Fruit fly (Drosophila melanogaster) whole organism, embryonic: Measurements from ENCODE around the gene CG11263.
A peak's percentile ranks its signal among the peaks of the same experiment; 100 is the strongest.

ENCODE experiments used
- Bgb ChIP-seq: fragments of 200-800 bp; sonication (Bioruptor generic); IDR thresholded peaks from 2 replicates; pipeline ENCODE4 v1.3.6; 2022; ENCODE audit warnings: missing biosample characterization, missing genetic modification characterization; ENCODE audit not compliant: partially characterized antibody
- CG10462 ChIP-seq: fragments of 200-800 bp; sonication (Bioruptor generic); optimal IDR thresholded peaks from 2 replicates; lab custom pipeline; 2016; ENCODE audit warnings: missing biosample characterization, missing genetic modification characterization
- CG11504 ChIP-seq: fragments of 200-800 bp; sonication (Bioruptor generic); optimal IDR thresholded peaks from 3 replicates; lab custom pipeline; 2019; ENCODE audit warnings: missing biosample characterization, mild to moderate bottlenecking, missing genetic modification characterization, moderate library complexity
- CG12155 ChIP-seq: fragments of 200-800 bp; sonication (Bioruptor generic); optimal IDR thresholded peaks from 3 replicates; lab custom pipeline; 2016; ENCODE audit warnings: missing biosample characterization, missing genetic modification characterization
- CG12659 ChIP-seq: fragments of 200-800 bp; sonication (Bioruptor generic); optimal IDR thresholded peaks from 3 replicates; lab custom pipeline; 2017; ENCODE audit warnings: mild to moderate bottlenecking, missing biosample characterization, missing genetic modification reagents, missing genetic modification characterization
- CG13296 ChIP-seq: fragments of 200-800 bp; sonication (Bioruptor generic); optimal IDR thresholded peaks from 3 replicates; lab custom pipeline; 2018; ENCODE audit warnings: missing biosample characterization, mild to moderate bottlenecking, missing genetic modification characterization
- CG13624 ChIP-seq: fragments of 200-800 bp; sonication (Bioruptor generic); optimal IDR thresholded peaks from 2 replicates; lab custom pipeline; 2016; ENCODE audit warnings: missing biosample characterization, missing genetic modification characterization
- CG14014 ChIP-seq: fragments of 200-800 bp; sonication (Bioruptor generic); IDR thresholded peaks from 2 replicates; pipeline ENCODE4 v1.3.6; 2022; ENCODE audit warnings: missing biosample characterization, missing genetic modification characterization
- CG17568 ChIP-seq: fragments of 200-800 bp; sonication (Bioruptor generic); optimal IDR thresholded peaks from 2 replicates; lab custom pipeline; 2018; ENCODE audit warnings: missing biosample characterization, mild to moderate bottlenecking, missing genetic modification characterization, moderate library complexity
- CG2129 ChIP-seq: fragments of 200-800 bp; sonication (Bioruptor generic); IDR thresholded peaks from 2 replicates; pipeline ENCODE4 v1.3.6; 2022; ENCODE audit warnings: missing biosample characterization, missing genetic modification characterization; ENCODE audit not compliant: partially characterized antibody
- CG3838 ChIP-seq: fragments of 200-800 bp; sonication (Bioruptor generic); optimal IDR thresholded peaks from 3 replicates; lab custom pipeline; 2016; ENCODE audit warnings: missing biosample characterization, missing genetic modification characterization
- CG4424 ChIP-seq: fragments of 200-800 bp; sonication (Bioruptor generic); optimal IDR thresholded peaks from 3 replicates; lab custom pipeline; 2016; ENCODE audit warnings: missing biosample characterization, missing genetic modification characterization
- CG4707 ChIP-seq: fragments of 200-800 bp; sonication (Bioruptor generic); optimal IDR thresholded peaks from 2 replicates; lab custom pipeline; 2018; ENCODE audit warnings: missing biosample characterization, mild to moderate bottlenecking, missing genetic modification characterization, moderate library complexity
- CG6689 ChIP-seq: fragments of 200-800 bp; sonication (Bioruptor generic); IDR thresholded peaks from 2 replicates; pipeline ENCODE4 v1.3.6; 2022; ENCODE audit warnings: missing biosample characterization, missing genetic modification characterization
- CG6765 ChIP-seq: fragments of 200-800 bp; sonication (Bioruptor generic); optimal IDR thresholded peaks from 3 replicates; lab custom pipeline; 2017; ENCODE audit warnings: missing biosample characterization, mild to moderate bottlenecking, missing genetic modification characterization
- CG6854 ChIP-seq: fragments of 200-800 bp; sonication (Bioruptor generic); optimal IDR thresholded peaks from 3 replicates; lab custom pipeline; 2017; ENCODE audit warnings: missing biosample characterization, mild to moderate bottlenecking, missing genetic modification characterization
- CG7271 ChIP-seq: fragments of 200-800 bp; sonication (Bioruptor generic); optimal IDR thresholded peaks from 2 replicates; lab custom pipeline; 2018; ENCODE audit warnings: missing biosample characterization, mild to moderate bottlenecking, missing genetic modification characterization, moderate library complexity
- CG7839 ChIP-seq: fragments of 200-800 bp; sonication (Bioruptor generic); optimal IDR thresholded peaks from 3 replicates; lab custom pipeline; 2018; ENCODE audit warnings: missing biosample characterization, mild to moderate bottlenecking, missing genetic modification characterization, moderate library complexity
- Dek ChIP-seq: fragments of 200-800 bp; sonication (Bioruptor generic); optimal IDR thresholded peaks from 3 replicates; lab custom pipeline; 2019; ENCODE audit warnings: missing biosample characterization, mild to moderate bottlenecking, missing genetic modification characterization, moderate library complexity
- Dip2 ChIP-seq: fragments of 200-800 bp; sonication (Bioruptor generic); IDR thresholded peaks from 2 replicates; pipeline ENCODE4 v1.3.6; 2022; ENCODE audit warnings: missing biosample characterization, missing genetic modification characterization
- ERR ChIP-seq: fragments of 200-800 bp; sonication (Bioruptor generic); optimal IDR thresholded peaks from 2 replicates; lab custom pipeline; 2016; ENCODE audit warnings: missing biosample characterization, missing genetic modification characterization
- Gug ChIP-seq: fragments of 200-800 bp; sonication (Bioruptor generic); IDR thresholded peaks from 4 replicates; pipeline ENCODE4 v1.3.6; 2022; ENCODE audit warnings: missing biosample characterization, missing genetic modification characterization
- Hmx ChIP-seq: fragments of 200-800 bp; sonication (Bioruptor generic); optimal IDR thresholded peaks from 2 replicates; lab custom pipeline; 2016; ENCODE audit warnings: missing biosample characterization, missing genetic modification characterization
- MESR4 ChIP-seq: fragments of 200-800 bp; sonication (Bioruptor generic); optimal IDR thresholded peaks from 2 replicates; lab custom pipeline; 2018; ENCODE audit warnings: missing biosample characterization, mild to moderate bottlenecking, missing genetic modification characterization, moderate library complexity
- NK7.1 ChIP-seq: fragments of 200-800 bp; sonication (Bioruptor generic); optimal IDR thresholded peaks from 3 replicates; lab custom pipeline; 2016; ENCODE audit warnings: missing biosample characterization, missing genetic modification characterization
- Oli ChIP-seq: fragments of 200-800 bp; sonication (Bioruptor generic); optimal IDR thresholded peaks from 2 replicates; lab custom pipeline; 2018; ENCODE audit warnings: missing biosample characterization, mild to moderate bottlenecking, missing genetic modification characterization, moderate library complexity
- Rx ChIP-seq: fragments of 200-800 bp; sonication (Bioruptor generic); IDR thresholded peaks from 2 replicates; pipeline ENCODE4 v1.3.6; 2022; ENCODE audit warnings: missing biosample characterization, missing genetic modification characterization
- Sry-β ChIP-seq: fragments of 200-800 bp; sonication (Bioruptor generic); optimal IDR thresholded peaks from 2 replicates; lab custom pipeline; 2018; ENCODE audit warnings: missing biosample characterization, mild to moderate bottlenecking, missing genetic modification characterization, moderate library complexity
- Xbp1 ChIP-seq: fragments of 200-800 bp; sonication (Bioruptor generic); optimal IDR thresholded peaks from 3 replicates; lab custom pipeline; 2016; ENCODE audit warnings: missing biosample characterization, mild to moderate bottlenecking, missing genetic modification characterization
- YL-1 ChIP-seq: fragments of 200-800 bp; sonication (Bioruptor generic); optimal IDR thresholded peaks from 3 replicates; lab custom pipeline; 2017; ENCODE audit warnings: missing biosample characterization, mild to moderate bottlenecking, missing genetic modification characterization
- ac ChIP-seq: fragments of 200-800 bp; sonication (Bioruptor generic); optimal IDR thresholded peaks from 3 replicates; lab custom pipeline; 2017; ENCODE audit warnings: missing biosample characterization, mild to moderate bottlenecking, missing genetic modification characterization
- cg ChIP-seq: fragments of 200-800 bp; sonication (Bioruptor generic); optimal IDR thresholded peaks from 3 replicates; lab custom pipeline; 2019; ENCODE audit warnings: missing biosample characterization, mild to moderate bottlenecking, missing genetic modification characterization, moderate library complexity
- corto ChIP-seq: fragments of 200-800 bp; sonication (Bioruptor generic); optimal IDR thresholded peaks from 2 replicates; lab custom pipeline; 2016; ENCODE audit warnings: missing biosample characterization, mild to moderate bottlenecking, missing genetic modification characterization, moderate library complexity
- dmrt99B ChIP-seq: fragments of 200-800 bp; sonication (Bioruptor generic); optimal IDR thresholded peaks from 2 replicates; lab custom pipeline; 2018; ENCODE audit warnings: missing biosample characterization, mild to moderate bottlenecking, missing genetic modification characterization, moderate library complexity
- emc ChIP-seq: fragments of 200-800 bp; sonication (Bioruptor generic); optimal IDR thresholded peaks from 2 replicates; lab custom pipeline; 2016; ENCODE audit warnings: missing biosample characterization, missing genetic modification characterization
- esg ChIP-seq: fragments of 200-800 bp; sonication (Bioruptor generic); conservative IDR thresholded peaks from 2 replicates; pipeline ENCODE4 v1.3.6; 2022; ENCODE audit warnings: missing biosample characterization, missing genetic modification characterization
- fd102C ChIP-seq: fragments of 200-800 bp; sonication (Bioruptor generic); optimal IDR thresholded peaks from 2 replicates; lab custom pipeline; 2018; ENCODE audit warnings: missing biosample characterization, mild to moderate bottlenecking, missing genetic modification characterization, moderate library complexity
- gcm2 ChIP-seq: fragments of 200-800 bp; sonication (Bioruptor generic); optimal IDR thresholded peaks from 2 replicates; lab custom pipeline; 2016; ENCODE audit warnings: missing biosample characterization, missing genetic modification characterization
- grn ChIP-seq: fragments of 200-800 bp; sonication (Bioruptor generic); optimal IDR thresholded peaks from 3 replicates; lab custom pipeline; 2017; ENCODE audit warnings: missing biosample characterization, missing genetic modification characterization
- mld ChIP-seq: fragments of 200-800 bp; sonication (Bioruptor generic); IDR thresholded peaks from 3 replicates; pipeline ENCODE4 v1.3.6; 2022; ENCODE audit warnings: missing biosample characterization, missing genetic modification characterization; ENCODE audit not compliant: partially characterized antibody
- pb ChIP-seq: fragments of 200-800 bp; sonication (Bioruptor generic); optimal IDR thresholded peaks from 3 replicates; lab custom pipeline; 2016; ENCODE audit warnings: missing biosample characterization, missing genetic modification characterization
- salm ChIP-seq: fragments of 200-800 bp; sonication (Bioruptor generic); optimal IDR thresholded peaks from 2 replicates; lab custom pipeline; 2018; ENCODE audit warnings: missing biosample characterization, mild to moderate bottlenecking, missing genetic modification characterization
- shn ChIP-seq: fragments of 200-800 bp; sonication (Bioruptor generic); optimal IDR thresholded peaks from 3 replicates; lab custom pipeline; 2016; ENCODE audit warnings: missing biosample characterization, missing genetic modification characterization
- sim ChIP-seq: fragments of 200-800 bp; sonication (Bioruptor generic); IDR thresholded peaks from 2 replicates; pipeline ENCODE4 v1.3.6; 2022; ENCODE audit warnings: missing biosample characterization, missing genetic modification characterization
- sima ChIP-seq: fragments of 200-800 bp; sonication (Bioruptor generic); optimal IDR thresholded peaks from 2 replicates; lab custom pipeline; 2016; ENCODE audit warnings: missing biosample characterization, missing genetic modification characterization
- sr ChIP-seq: fragments of 200-800 bp; sonication (Bioruptor generic); IDR thresholded peaks from 3 replicates; pipeline ENCODE4 v1.3.6; 2022; ENCODE audit warnings: missing biosample characterization, missing genetic modification characterization
- vvl ChIP-seq: fragments of 200-800 bp; sonication (Bioruptor generic); IDR thresholded peaks from 2 replicates; pipeline ENCODE4 v1.3.6; 2022; ENCODE audit warnings: missing biosample characterization, missing genetic modification characterization
- zfh2 ChIP-seq: fragments of 200-800 bp; sonication (Bioruptor generic); optimal IDR thresholded peaks from 2 replicates; lab custom pipeline; 2016; ENCODE audit warnings: missing biosample characterization, missing genetic modification characterization

The CG11263 gene

DNA sequence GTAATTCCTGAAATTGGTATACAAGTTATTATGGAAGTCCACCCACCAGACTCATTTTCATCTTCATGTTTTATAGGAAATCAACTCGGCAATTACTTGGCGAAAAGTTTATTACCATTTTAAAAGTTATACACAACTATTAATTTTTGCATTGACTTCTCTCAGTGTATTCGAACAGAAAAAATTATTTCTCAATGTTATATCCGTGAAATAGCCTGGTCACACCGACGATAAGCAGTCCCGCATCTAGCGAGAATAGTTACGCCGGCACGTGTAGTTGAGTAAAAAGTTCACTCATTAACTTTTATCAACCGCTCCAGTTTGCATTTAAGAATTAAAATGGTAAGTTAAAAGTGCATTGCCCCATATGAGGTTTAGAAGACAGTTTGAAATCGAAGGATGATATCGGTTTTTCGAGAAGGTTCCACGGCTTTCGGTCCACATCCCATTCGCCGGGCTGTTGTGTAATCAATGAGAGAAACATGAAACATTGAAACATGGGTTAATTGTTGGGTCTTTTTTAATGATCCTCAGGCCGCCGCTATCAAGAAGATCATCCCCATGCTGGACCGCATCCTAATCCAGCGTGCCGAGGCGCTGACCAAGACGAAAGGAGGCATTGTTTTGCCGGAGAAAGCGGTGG lies 9.3 kb downstream of the CG11263 start, which contains the start of gene CG11267 (continued):
- TF ChIP-seq Sry-β (GFP tag; lab: Kevin White, UChicago) (peak; percentile 38), MESR4 (GFP tag; lab: Kevin White, UChicago) (peak; percentile 53), cg (GFP tag; lab: Kevin White, UChicago) (no peak), esg (GFP tag; lab: Robert Waterston, UW) (peak; percentile 93), CG17568 (peak; percentile 62), sr (GFP tag; lab: Robert Waterston, UW) (peak; percentile 66), fd102C (GFP tag; lab: Kevin White, UChicago) (no peak)

DNA sequence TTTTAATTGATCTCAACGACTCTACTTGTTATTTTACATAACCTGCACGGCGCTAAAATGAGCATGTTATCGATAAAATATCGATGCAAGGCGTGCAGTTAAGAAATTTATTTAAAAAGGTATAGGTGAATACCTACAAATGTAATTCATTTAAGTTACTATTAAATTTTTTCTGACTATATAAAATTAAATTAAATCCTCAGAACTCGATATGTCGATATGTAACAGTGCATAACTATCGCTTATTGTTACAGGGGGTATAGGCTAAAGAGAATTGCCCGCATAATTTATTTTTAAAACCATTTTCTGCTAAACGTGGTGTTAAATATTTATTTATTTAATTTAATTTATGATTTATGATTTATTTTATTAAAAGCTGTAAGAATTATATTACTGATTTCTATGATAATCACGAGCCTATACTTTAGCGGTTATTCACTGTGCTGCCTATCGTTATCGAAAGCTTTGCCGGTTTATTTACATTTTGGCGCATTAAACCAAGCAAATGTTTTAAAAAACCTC lies 11.2 kb downstream of the CG11263 start, which contains the start of the genes mRpL20 and Icmt:
TSS of gene mRpL20 (minus strand) at position 65 of the 522 bp plus-strand sequence.
TSS of gene Icmt (plus strand) at position 464 of the 522 bp plus-strand sequence.
- TF ChIP-seq vvl (peak; percentile 98), sim (GFP tag; lab: Robert Waterston, UW) (peak; percentile 84), CG4707 (GFP tag; lab: Kevin White, UChicago) (peak; percentile 68), CG3838 (GFP tag; lab: Kevin White, UChicago) (peak; percentile 55), CG2129 (GFP tag; lab: Robert Waterston, UW) (peak; percentile 28; the same call in 1 of the 2 replicates), YL-1 (GFP tag; lab: Kevin White, UChicago) (peak; percentile 63), gcm2 (GFP tag; lab: Kevin White, UChicago) (peak; percentile 62), CG4424 (GFP tag; lab: Kevin White, UChicago) (peak; percentile 82), CG13624 (GFP tag; lab: Kevin White, UChicago) (peak; percentile 33), Rx (peak; percentile 91), Gug (peak; percentile 95), sima (GFP tag; lab: Kevin White, UChicago) (no peak), CG12659 (GFP tag; lab: Kevin White, UChicago) (peak; percentile 96), zfh2 (GFP tag; lab: Kevin White, UChicago) (peak; percentile 62), Hmx (peak; percentile 34), Xbp1 (GFP tag; lab: Kevin White, UChicago) (peak; percentile 93), dmrt99B (tag; lab: Kevin White, UChicago) (peak; percentile 95), CG6765 (GFP tag; lab: Kevin White, UChicago) (peak; percentile 73), pb (GFP tag; lab: Kevin White, UChicago) (no peak), CG6689 (peak; percentile 97), CG14014 (GFP tag; lab: Robert Waterston, UW) (peak; percentile 92), Dek (tag; lab: Kevin White, UChicago) (peak; percentile 97), ERR (GFP tag; lab: Kevin White, UChicago) (no peak), Bgb (GFP tag; lab: Robert Waterston, UW) (peak; percentile 77), CG6854 (peak; percentile 54), salm (peak; percentile 92), CG11504 (tag; lab: Kevin White, UChicago) (peak; percentile 91), mld (GFP tag; lab: Robert Waterston, UW) (no peak), NK7.1 (GFP tag; lab: Kevin White, UChicago) (no peak), emc (GFP tag; lab: Kevin White, UChicago) (no peak), Dip2 (GFP tag; lab: Robert Waterston, UW) (no peak), CG10462 (GFP tag; lab: Kevin White, UChicago) (peak; percentile 75), shn (GFP tag; lab: Kevin White, UChicago) (no peak), Oli (tag; lab: Kevin White, UChicago) (peak; percentile 95), CG13296 (GFP tag; lab: Kevin White, UChicago) (peak; percentile 85), grn (GFP tag; lab: Kevin White, UChicago) (no peak), CG12155 (peak; percentile 89), ac (GFP tag; lab: Kevin White, UChicago) (peak; percentile 23), CG7839 (tag; lab: Kevin White, UChicago) (peak; percentile 97), CG7271 (peak; percentile 71), corto (GFP tag; lab: Kevin White, UChicago) (peak; percentile 52)
